Worm (Caenorhabditis elegans): Measurements from ENCODE around the gene F46G10.1.

DNA sequence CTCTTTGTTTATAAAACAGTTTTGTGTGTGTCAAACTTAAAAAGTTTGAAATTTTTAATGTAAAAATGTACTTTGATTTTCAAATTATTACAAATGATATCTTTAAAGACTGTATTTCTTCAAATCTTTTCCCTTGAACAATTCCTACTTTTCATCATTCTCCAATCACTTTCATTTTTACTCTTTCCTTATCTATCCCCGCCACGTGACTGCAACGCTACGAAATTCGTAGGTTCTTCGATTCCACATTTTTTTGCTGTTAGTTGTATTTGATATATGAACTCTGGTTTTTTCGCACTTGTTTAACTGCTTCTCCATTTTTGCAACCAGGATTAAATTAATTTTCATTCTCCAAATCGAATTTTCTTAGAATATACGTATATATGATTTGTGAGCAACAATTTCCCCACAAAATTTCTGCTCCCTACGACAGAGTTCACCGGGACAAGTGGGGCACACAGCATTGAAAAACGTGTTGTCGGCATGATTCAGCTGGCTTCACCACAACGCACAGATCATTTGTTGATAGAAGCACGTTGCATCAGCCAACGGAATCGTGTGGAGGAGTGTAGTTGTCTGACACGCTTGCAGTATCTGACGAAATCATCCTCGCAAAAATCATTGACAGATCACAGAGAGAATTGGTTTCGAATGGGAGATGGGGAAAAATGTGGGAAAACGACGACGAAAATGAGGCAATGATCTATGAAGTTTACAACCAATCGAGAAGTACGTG is 43.3 kb upstream of the F46G10.1 start:
- TF ChIP-seq mdl-1 (tag; optimal IDR thresholded peaks at IDR 0.05): no peak
- TF ChIP-seq lir-3 (tag; optimal IDR thresholded peaks at IDR 0.05; ENCODE audit: poor library complexity): no peak
- TF ChIP-seq aly-2 (tag; optimal IDR thresholded peaks at IDR 0.05): no peak
- peak; percentile 69 for TF ChIP-seq elt-2 (tag; optimal IDR thresholded peaks at IDR 0.05)
- no peak for TF ChIP-seq dpl-1 (GFP tag; optimal IDR thresholded peaks at IDR 0.05)
